Fruit fly (Drosophila melanogaster) whole organism, embryonic: ENCODE data around the gene CG7810.

Source experiments
- Blimp-1 ChIP-seq: fragments of 200-800 bp; sonication (Bioruptor generic); optimal IDR thresholded peaks from 3 replicates; lab custom pipeline; 2018; ENCODE audit warnings: missing biosample characterization, missing genetic modification characterization, mild to moderate bottlenecking, moderate library complexity, missing genetic modification reagents
- CG11695 ChIP-seq: fragments of 200-800 bp; sonication (Bioruptor generic); IDR thresholded peaks from 3 replicates; pipeline ENCODE4 v1.3.6; 2022; ENCODE audit warnings: missing biosample characterization, missing genetic modification characterization
- CG12659 ChIP-seq: fragments of 200-800 bp; sonication (Bioruptor generic); optimal IDR thresholded peaks from 3 replicates; lab custom pipeline; 2017; ENCODE audit warnings: mild to moderate bottlenecking, missing biosample characterization, missing genetic modification reagents, missing genetic modification characterization
- CG14050 ChIP-seq: fragments of 200-800 bp; sonication (Bioruptor generic); IDR thresholded peaks from 3 replicates; pipeline ENCODE4 v1.3.6; 2022; ENCODE audit warnings: missing biosample characterization, missing genetic modification characterization
- CG14441 ChIP-seq: fragments of 200-800 bp; sonication (Bioruptor generic); IDR thresholded peaks from 2 replicates; pipeline ENCODE4 v1.3.6; 2022; ENCODE audit warnings: missing biosample characterization, missing genetic modification characterization
- CG15011 ChIP-seq: fragments of 200-800 bp; sonication (Bioruptor generic); optimal IDR thresholded peaks from 3 replicates; lab custom pipeline; 2018; ENCODE audit warnings: missing biosample characterization, mild to moderate bottlenecking, missing genetic modification characterization
- CG15514 ChIP-seq: fragments of 200-800 bp; sonication (Bioruptor generic); optimal IDR thresholded peaks from 3 replicates; lab custom pipeline; 2017; ENCODE audit warnings: missing biosample characterization, missing genetic modification characterization, mild to moderate bottlenecking, moderate library complexity, missing genetic modification reagents
- CG15696 ChIP-seq: fragments of 200-800 bp; sonication (Bioruptor generic); optimal IDR thresholded peaks from 2 replicates; lab custom pipeline; 2019; ENCODE audit warnings: missing biosample characterization, mild to moderate bottlenecking, missing genetic modification characterization, moderate library complexity
- CG16779 ChIP-seq: fragments of 200-800 bp; sonication (Bioruptor generic); IDR thresholded peaks from 2 replicates; pipeline ENCODE4 v1.3.6; 2022; ENCODE audit warnings: missing biosample characterization, missing genetic modification characterization
- CG16815 ChIP-seq: fragments of 200-800 bp; sonication (Bioruptor generic); optimal IDR thresholded peaks from 3 replicates; lab custom pipeline; 2017; ENCODE audit warnings: missing biosample characterization, mild to moderate bottlenecking, missing genetic modification characterization
- CG17802 ChIP-seq: fragments of 200-800 bp; sonication (Bioruptor generic); optimal IDR thresholded peaks from 2 replicates; lab custom pipeline; 2018; ENCODE audit warnings: missing biosample characterization, mild to moderate bottlenecking, missing genetic modification characterization, moderate library complexity
- CG1832 ChIP-seq: fragments of 200-800 bp; sonication (Bioruptor generic); optimal IDR thresholded peaks from 2 replicates; lab custom pipeline; 2017; ENCODE audit warnings: missing biosample characterization, mild to moderate bottlenecking, missing genetic modification characterization, inconsistent platforms
- CG2120 ChIP-seq: fragments of 200-800 bp; sonication (Bioruptor generic); optimal IDR thresholded peaks from 3 replicates; lab custom pipeline; 2016; ENCODE audit warnings: missing biosample characterization, missing genetic modification characterization
- CG30020 ChIP-seq: fragments of 200-800 bp; optimal IDR thresholded peaks from 2 replicates; lab custom pipeline; 2019; ENCODE audit warnings: missing biosample characterization, mild to moderate bottlenecking, missing genetic modification characterization, moderate library complexity
- CG32767 ChIP-seq: fragments of 200-800 bp; sonication (Bioruptor generic); IDR thresholded peaks from 2 replicates; pipeline ENCODE4 v1.3.6; 2022; ENCODE audit warnings: missing biosample characterization, missing genetic modification characterization
- CG32772 ChIP-seq: fragments of 200-800 bp; sonication (Bioruptor generic); IDR thresholded peaks from 2 replicates; pipeline ENCODE4 v1.3.6; 2022; ENCODE audit warnings: missing biosample characterization, missing genetic modification characterization
- CG3281 ChIP-seq: fragments of 200-800 bp; sonication (Bioruptor generic); optimal IDR thresholded peaks from 3 replicates; lab custom pipeline; 2017; ENCODE audit warnings: missing biosample characterization, mild to moderate bottlenecking, missing genetic modification characterization
- CG42726 ChIP-seq: fragments of 200-800 bp; sonication (Bioruptor generic); IDR thresholded peaks from 2 replicates; pipeline ENCODE4 v1.3.6; 2022; ENCODE audit warnings: missing biosample characterization, missing genetic modification characterization; ENCODE audit not compliant: partially characterized antibody
- CG5245 ChIP-seq: fragments of 200-800 bp; sonication (Bioruptor generic); optimal IDR thresholded peaks from 3 replicates; lab custom pipeline; 2016; ENCODE audit warnings: missing biosample characterization, missing genetic modification characterization
- CG6254 ChIP-seq: fragments of 200-800 bp; sonication (Bioruptor generic); optimal IDR thresholded peaks from 3 replicates; lab custom pipeline; 2017; ENCODE audit warnings: mild to moderate bottlenecking, missing biosample characterization, missing genetic modification reagents, missing genetic modification characterization
- CG7745 ChIP-seq: fragments of 200-800 bp; sonication (Bioruptor generic); optimal IDR thresholded peaks from 2 replicates; lab custom pipeline; 2018; ENCODE audit warnings: missing biosample characterization, mild to moderate bottlenecking, missing genetic modification characterization, moderate library complexity
- CG8944 ChIP-seq: fragments of 200-800 bp; sonication (Bioruptor generic); optimal IDR thresholded peaks from 3 replicates; lab custom pipeline; 2016; ENCODE audit warnings: missing biosample characterization, missing genetic modification characterization
- CG9215 ChIP-seq: fragments of 200-800 bp; sonication (Bioruptor generic); IDR thresholded peaks from 2 replicates; pipeline ENCODE4 v1.3.6; 2022; ENCODE audit warnings: missing biosample characterization, missing genetic modification characterization
- CG9876 ChIP-seq: fragments of 200-800 bp; sonication (Bioruptor generic); optimal IDR thresholded peaks from 2 replicates; lab custom pipeline; 2016; ENCODE audit warnings: missing biosample characterization, missing genetic modification characterization
- D ChIP-seq, 2 experiments: fragments of 200-800 bp in 1 of 2; fragments of >200 bp in 1 of 2; sonication (Bioruptor generic) in 1 of 2; optimal IDR thresholded peaks; 2 replicates in 1 of 2; 3 replicates in 1 of 2; lab custom pipeline; 2017; ENCODE audit warnings: mild to moderate bottlenecking in 1 of 2, missing biosample characterization in 1 of 2, missing genetic modification characterization in 1 of 2, missing genetic modification reagents in 1 of 2
- E2f1 ChIP-seq: fragments of 200-800 bp; sonication (Bioruptor generic); IDR thresholded peaks from 2 replicates; pipeline ENCODE4 v1.3.6; 2022; ENCODE audit warnings: missing biosample characterization, missing genetic modification characterization
- Hey ChIP-seq: fragments of 200-800 bp; sonication (Bioruptor generic); optimal IDR thresholded peaks from 3 replicates; lab custom pipeline; 2018; ENCODE audit warnings: missing biosample characterization, mild to moderate bottlenecking, missing genetic modification characterization
- Hmr ChIP-seq: fragments of 200-800 bp; sonication (Bioruptor generic); optimal IDR thresholded peaks from 3 replicates; lab custom pipeline; 2017; ENCODE audit warnings: mild to moderate bottlenecking, missing biosample characterization, missing genetic modification reagents, missing genetic modification characterization
- Meics ChIP-seq: fragments of 200-800 bp; sonication (Bioruptor generic); optimal IDR thresholded peaks from 2 replicates; lab custom pipeline; 2017; ENCODE audit warnings: missing biosample characterization, mild to moderate bottlenecking, missing genetic modification characterization
- Rx ChIP-seq: fragments of 200-800 bp; sonication (Bioruptor generic); IDR thresholded peaks from 2 replicates; pipeline ENCODE4 v1.3.6; 2022; ENCODE audit warnings: missing biosample characterization, missing genetic modification characterization
- Ssrp ChIP-seq: fragments of 200-800 bp; sonication (Bioruptor generic); optimal IDR thresholded peaks from 2 replicates; lab custom pipeline; 2018; ENCODE audit warnings: missing biosample characterization, mild to moderate bottlenecking, missing genetic modification characterization, moderate library complexity
- Trl ChIP-seq, 3 experiments: fragments of >200 bp in 2 of 3; fragments of 200-800 bp in 1 of 3; sonication (Bioruptor generic) in 1 of 3; optimal IDR thresholded peaks; 2 replicates in 1 of 3; 3 replicates in 2 of 3; lab custom pipeline; 2016 to 2017; ENCODE audit warnings: missing biosample characterization in 1 of 3, missing genetic modification characterization in 1 of 3
- ab ChIP-seq: fragments of 200-800 bp; sonication (Bioruptor generic); optimal IDR thresholded peaks from 2 replicates; lab custom pipeline; 2016; ENCODE audit warnings: missing biosample characterization, missing genetic modification characterization
- az2 ChIP-seq: fragments of 200-800 bp; sonication (Bioruptor generic); optimal IDR thresholded peaks from 3 replicates; lab custom pipeline; 2016; ENCODE audit warnings: missing biosample characterization, missing genetic modification characterization
- chinmo ChIP-seq: fragments of 200-800 bp; sonication (Bioruptor generic); IDR thresholded peaks from 4 replicates; pipeline ENCODE4 v1.3.6; 2022; ENCODE audit warnings: missing biosample characterization, missing genetic modification characterization; ENCODE audit not compliant: partially characterized antibody
- corto ChIP-seq: fragments of 200-800 bp; sonication (Bioruptor generic); optimal IDR thresholded peaks from 2 replicates; lab custom pipeline; 2016; ENCODE audit warnings: missing biosample characterization, mild to moderate bottlenecking, missing genetic modification characterization, moderate library complexity
- dan ChIP-seq: fragments of 200-800 bp; sonication (Bioruptor generic); IDR thresholded peaks from 2 replicates; pipeline ENCODE4 v1.3.6; 2022; ENCODE audit warnings: missing biosample characterization, missing genetic modification characterization
- danr ChIP-seq: fragments of 200-800 bp; sonication (Bioruptor generic); IDR thresholded peaks from 2 replicates; pipeline ENCODE4 v1.3.6; 2022; ENCODE audit warnings: missing biosample characterization, missing genetic modification characterization
- en ChIP-seq: fragments of 200-800 bp; sonication (Bioruptor generic); optimal IDR thresholded peaks from 2 replicates; lab custom pipeline; 2016; ENCODE audit warnings: missing biosample characterization, missing genetic modification characterization
- jumu ChIP-seq: fragments of 200-800 bp; sonication (Bioruptor generic); optimal IDR thresholded peaks from 3 replicates; lab custom pipeline; 2016; ENCODE audit warnings: missing biosample characterization, missing genetic modification characterization
- lilli ChIP-seq: fragments of 200-800 bp; sonication (Bioruptor generic); optimal IDR thresholded peaks from 3 replicates; lab custom pipeline; 2016; ENCODE audit warnings: missing biosample characterization, missing genetic modification characterization
- peb ChIP-seq: fragments of 200-800 bp; sonication (Bioruptor generic); IDR thresholded peaks from 2 replicates; pipeline ENCODE4 v1.3.6; 2022; ENCODE audit warnings: missing biosample characterization, missing genetic modification characterization
- prd ChIP-seq, 3 experiments: fragments of >200 bp in 2 of 3; fragments of 200-800 bp in 1 of 3; sonication (Bioruptor generic) in 1 of 3; optimal IDR thresholded peaks in 2 of 3; IDR thresholded peaks in 1 of 3; 2 replicates in 2 of 3; 3 replicates in 1 of 3; pipeline versions ENCODE4 v1.3.6 to Lab custom; 2017 to 2022; ENCODE audit warnings: missing biosample characterization in 1 of 3, missing genetic modification characterization in 1 of 3
- pros ChIP-seq: fragments of 200-800 bp; sonication (Bioruptor generic); optimal IDR thresholded peaks from 3 replicates; lab custom pipeline; 2019; ENCODE audit warnings: missing biosample characterization, mild to moderate bottlenecking, missing genetic modification characterization, moderate library complexity
- pzg ChIP-seq: fragments of 200-800 bp; sonication (Bioruptor generic); optimal IDR thresholded peaks from 3 replicates; lab custom pipeline; 2018; ENCODE audit warnings: missing biosample characterization, mild to moderate bottlenecking, missing genetic modification characterization, moderate library complexity
- ranshi ChIP-seq: fragments of 200-800 bp; sonication (Bioruptor generic); IDR thresholded peaks from 2 replicates; pipeline ENCODE4 v1.3.6; 2022; ENCODE audit warnings: missing biosample characterization, missing genetic modification characterization
- slp2 ChIP-seq: fragments of 200-800 bp; sonication (Bioruptor generic); optimal IDR thresholded peaks from 2 replicates; lab custom pipeline; 2016; ENCODE audit warnings: missing biosample characterization, missing genetic modification characterization
- z ChIP-seq: fragments of 200-800 bp; sonication (Bioruptor generic); IDR thresholded peaks from 3 replicates; pipeline ENCODE4 v1.3.6; 2022; ENCODE audit warnings: missing biosample characterization, missing genetic modification characterization

Gene CG7810

DNA sequence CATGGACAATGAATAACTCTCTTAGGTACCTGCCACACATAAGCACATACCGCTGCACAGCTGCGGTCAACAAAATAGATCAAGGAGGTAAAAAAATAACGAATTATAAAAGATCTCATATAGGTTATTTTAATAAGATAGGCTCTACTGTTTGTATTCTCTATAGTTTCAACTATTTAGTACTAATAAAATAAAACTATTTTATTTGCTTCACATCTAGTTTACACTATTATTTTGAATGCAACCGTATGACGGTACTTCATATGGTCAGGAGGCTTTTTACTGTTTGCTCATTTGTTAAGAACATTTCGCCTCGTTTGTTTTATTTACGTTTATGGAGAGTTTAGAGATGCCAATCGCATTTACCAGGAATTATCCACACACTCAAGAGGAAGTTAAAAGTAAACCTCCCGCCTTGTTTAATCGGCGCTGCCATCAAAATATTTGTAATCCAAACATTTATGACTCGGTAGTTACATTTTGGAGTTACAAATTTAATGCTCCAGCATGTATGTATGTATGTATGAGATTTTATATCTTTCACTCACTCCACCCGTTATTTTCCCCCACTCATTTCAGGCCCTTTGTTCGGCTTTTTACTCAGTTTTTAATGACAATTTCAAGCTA lies 35.9 kb downstream of the CG7810 start (continued):
- TF ChIP-seq ab (GFP tag; lab: Kevin White, UChicago) (no peak), CG15514 (GFP tag; lab: Kevin White, UChicago) (no peak), CG7745 (tag; lab: Kevin White, UChicago) (peak; percentile 49), CG14441 (GFP tag; lab: Robert Waterston, UW) (peak; percentile 15; the same call in 1 of the 2 replicates), CG1832 (no peak), en (GFP tag; lab: Kevin White, UChicago) (peak; percentile 13), pzg (GFP tag; lab: Kevin White, UChicago) (no peak), corto (GFP tag; lab: Kevin White, UChicago) (no peak), CG11695 (GFP tag; lab: Robert Waterston, UW) (peak; percentile 72), danr (GFP tag; lab: Robert Waterston, UW) (peak; percentile 33; the same call in 1 of the 2 replicates), CG3281 (GFP tag; lab: Kevin White, UChicago) (peak; percentile 22), CG32767 (GFP tag; lab: Robert Waterston, UW) (peak; percentile 47; the same call in 1 of the 2 replicates), slp2 (GFP tag; lab: Kevin White, UChicago) (peak; percentile 8), CG30020 (tag; lab: Kevin White, UChicago) (peak; percentile 28), CG32772 (GFP tag; lab: Robert Waterston, UW) (peak; percentile 57), dan (GFP tag; lab: Robert Waterston, UW) (no peak), CG14050 (GFP tag; lab: Robert Waterston, UW) (peak; percentile 52; the same call in 2 of the 3 replicates), CG2120 (GFP tag; lab: Kevin White, UChicago) (peak; percentile 1), lilli (peak; percentile 31), Blimp-1 (GFP tag; lab: Kevin White, UChicago) (peak; percentile 70), E2f1 (peak; percentile 37; the same call in 1 of the 2 replicates), CG16779 (GFP tag; lab: Robert Waterston, UW) (no peak), z (GFP tag; lab: Robert Waterston, UW) (peak; percentile 53; the same call in 1 of the 3 replicates), ranshi (GFP tag; lab: Robert Waterston, UW) (peak; percentile 53; the same call in 1 of the 2 replicates), Hmr (GFP tag; lab: Kevin White, UChicago) (peak; percentile 50), CG15696 (tag; lab: Kevin White, UChicago) (peak; percentile 84), D (optimal IDR thresholded peaks at IDR 0.05; lab: Kevin White, UChicago) (no peak), D (GFP tag; optimal IDR thresholded peaks at IDR 0.05; lab: Kevin White, UChicago) (peak; percentile 61), CG9215 (GFP tag; lab: Robert Waterston, UW) (no peak), CG12659 (peak; percentile 18), CG6254 (peak; percentile 68), Trl (optimal IDR thresholded peaks at IDR 0.05; lab: Kevin White, UChicago) (no peak), Trl (GFP tag; optimal IDR thresholded peaks at IDR 0.05; lab: Kevin White, UChicago) (no peak), CG9876 (GFP tag; lab: Kevin White, UChicago) (no peak), Rx (GFP tag; lab: Robert Waterston, UW) (no peak), az2 (peak; percentile 51), Hey (tag; lab: Kevin White, UChicago) (no peak), CG42726 (no peak), Meics (GFP tag; lab: Kevin White, UChicago) (peak; percentile 44), CG16815 (GFP tag; lab: Kevin White, UChicago) (peak; percentile 53), CG15011 (peak; percentile 49), prd (optimal IDR thresholded peaks at IDR 0.05; lab: Kevin White, UChicago) (no peak), prd (GFP tag; IDR thresholded peaks at IDR 0.05; lab: Robert Waterston, UW) (peak; percentile 89), CG17802 (tag; lab: Kevin White, UChicago) (peak; percentile 29), pros (GFP tag; lab: Kevin White, UChicago) (no peak), CG8944 (GFP tag; lab: Kevin White, UChicago) (no peak), jumu (GFP tag; lab: Kevin White, UChicago) (no peak), peb (GFP tag; lab: Robert Waterston, UW) (peak; percentile 28; the same call in 1 of the 2 replicates), chinmo (GFP tag; lab: Robert Waterston, UW) (no peak), CG5245 (GFP tag; lab: Kevin White, UChicago) (peak; percentile 4), Ssrp (tag; lab: Kevin White, UChicago) (peak; percentile 76)
